Worm (Caenorhabditis elegans) whole organism, mixed stage, embryonic: ENCODE results near the gene uig-1.

ENCODE experiments used
- M03D4.4 ChIP-seq: sonication (generic microtip); optimal IDR thresholded peaks from 2 replicates; lab custom pipeline; 2017; ENCODE audit warnings: mild to moderate bottlenecking, missing genetic modification characterization, missing compliant biosample characterization
- bed-3 ChIP-seq: fragments of 200-800 bp; sonication (Bioruptor generic); optimal IDR thresholded peaks from 3 replicates; lab custom pipeline; 2018; ENCODE audit warnings: mild to moderate bottlenecking, missing genetic modification characterization, moderate library complexity, missing compliant biosample characterization
- blmp-1 ChIP-seq: fragments of 150-350 bp; optimal IDR thresholded peaks from 2 replicates; lab custom pipeline; 2014; ENCODE audit warnings: missing biosample characterization, missing genetic modification characterization
- ceh-39 ChIP-seq: fragments of 150-350 bp; optimal IDR thresholded peaks from 2 replicates; lab custom pipeline; 2014; ENCODE audit warnings: missing biosample characterization, missing genetic modification characterization
- ceh-83 ChIP-seq: fragments of 200-800 bp; sonication (Bioruptor generic); optimal IDR thresholded peaks from 2 replicates; lab custom pipeline; 2018; ENCODE audit warnings: mild to moderate bottlenecking, missing genetic modification characterization, missing compliant biosample characterization
- ces-1 ChIP-seq: fragments of 150-350 bp; optimal IDR thresholded peaks from 2 replicates; lab custom pipeline; 2014; ENCODE audit warnings: missing biosample characterization, missing genetic modification reagents, missing genetic modification characterization
- cnd-1 ChIP-seq: fragments of 200-800 bp; sonication (Bioruptor generic); optimal IDR thresholded peaks from 2 replicates; lab custom pipeline; 2018; ENCODE audit warnings: mild to moderate bottlenecking, missing genetic modification characterization, missing compliant biosample characterization
- drap-1 ChIP-seq: fragments of 200-800 bp; sonication (Bioruptor generic); optimal IDR thresholded peaks from 3 replicates; lab custom pipeline; 2018; ENCODE audit warnings: mild to moderate bottlenecking, missing genetic modification characterization, missing compliant biosample characterization
- elt-3 ChIP-seq: fragments of 150-350 bp; optimal IDR thresholded peaks from 2 replicates; lab custom pipeline; 2014; ENCODE audit warnings: missing biosample characterization, missing genetic modification characterization
- flh-1 ChIP-seq: fragments of 200-800 bp; sonication (Bioruptor generic); optimal IDR thresholded peaks from 2 replicates; lab custom pipeline; 2018; ENCODE audit warnings: mild to moderate bottlenecking, missing genetic modification characterization, moderate library complexity, missing compliant biosample characterization
- ham-2 ChIP-seq: fragments of 200-800 bp; sonication (Bioruptor generic); optimal IDR thresholded peaks from 2 replicates; lab custom pipeline; 2018; ENCODE audit warnings: mild to moderate bottlenecking, missing genetic modification characterization, missing compliant biosample characterization
- hlh-1 ChIP-seq: fragments of 150-350 bp; optimal IDR thresholded peaks from 2 replicates; lab custom pipeline; 2014; ENCODE audit warnings: missing biosample characterization, missing genetic modification reagents, missing genetic modification characterization
- lin-13 ChIP-seq: fragments of 150-350 bp; optimal IDR thresholded peaks from 2 replicates; lab custom pipeline; 2014; ENCODE audit warnings: missing biosample characterization, missing genetic modification characterization
- lin-32 ChIP-seq: fragments of 200-800 bp; sonication (Bioruptor generic); optimal IDR thresholded peaks from 2 replicates; lab custom pipeline; 2018; ENCODE audit warnings: mild to moderate bottlenecking, missing genetic modification characterization, missing compliant biosample characterization
- lsy-2 ChIP-seq: fragments of 150-350 bp; optimal IDR thresholded peaks from 2 replicates; lab custom pipeline; 2014; ENCODE audit warnings: missing biosample characterization, missing genetic modification characterization
- mab-5 ChIP-seq: fragments of 150-350 bp; optimal IDR thresholded peaks from 2 replicates; lab custom pipeline; 2014; ENCODE audit warnings: missing biosample characterization, missing genetic modification characterization
- mep-1 ChIP-seq: fragments of 150-350 bp; optimal IDR thresholded peaks from 2 replicates; lab custom pipeline; 2017; ENCODE audit warnings: missing biosample characterization, missing genetic modification reagents, missing genetic modification characterization, inconsistent platforms
- mls-2 ChIP-seq: sonication (generic microtip); optimal IDR thresholded peaks from 2 replicates; lab custom pipeline; 2016; ENCODE audit warnings: mild to moderate bottlenecking, missing genetic modification characterization, moderate library complexity, missing compliant biosample characterization
- nhr-2 ChIP-seq: fragments of 150-350 bp; optimal IDR thresholded peaks from 2 replicates; lab custom pipeline; 2014; ENCODE audit warnings: missing biosample characterization, missing genetic modification characterization
- nhr-237 ChIP-seq: fragments of 150-350 bp; optimal IDR thresholded peaks from 2 replicates; lab custom pipeline; 2014; ENCODE audit warnings: missing biosample characterization, missing genetic modification characterization
- nhr-28 ChIP-seq: fragments of 150-350 bp; optimal IDR thresholded peaks from 2 replicates; lab custom pipeline; 2014; ENCODE audit warnings: missing biosample characterization, missing genetic modification characterization
- nhr-76 ChIP-seq: sonication (generic microtip); optimal IDR thresholded peaks from 2 replicates; lab custom pipeline; 2017; ENCODE audit warnings: missing biosample characterization, missing genetic modification characterization
- pha-4 ChIP-seq: fragments of 150-350 bp; optimal IDR thresholded peaks from 2 replicates; lab custom pipeline; 2018; ENCODE audit warnings: missing biosample characterization, missing genetic modification reagents, missing genetic modification characterization
- sem-2 ChIP-seq: fragments of 200-800 bp; sonication (Bioruptor generic); optimal IDR thresholded peaks from 2 replicates; lab custom pipeline; 2018; ENCODE audit warnings: mild to moderate bottlenecking, missing genetic modification characterization, missing compliant biosample characterization
- snpc-4 ChIP-seq: fragments of 150-350 bp; optimal IDR thresholded peaks from 2 replicates; lab custom pipeline; 2014; ENCODE audit warnings: missing biosample characterization, missing genetic modification characterization
- sptf-1 ChIP-seq: sonication (generic microtip); optimal IDR thresholded peaks from 2 replicates; lab custom pipeline; 2017; ENCODE audit warnings: mild to moderate bottlenecking, missing genetic modification characterization, moderate library complexity, missing compliant biosample characterization
- tbx-8 ChIP-seq: fragments of 200-800 bp; sonication (Bioruptor generic); optimal IDR thresholded peaks from 2 replicates; lab custom pipeline; 2018; ENCODE audit warnings: mild to moderate bottlenecking, missing genetic modification characterization, moderate library complexity, missing compliant biosample characterization
- unc-120 ChIP-seq: sonication (generic microtip); optimal IDR thresholded peaks from 2 replicates; lab custom pipeline; 2017; ENCODE audit warnings: missing genetic modification characterization, missing compliant biosample characterization; ENCODE audit not compliant: poor library complexity, severe bottlenecking
- unc-39 ChIP-seq: fragments of 150-350 bp; optimal IDR thresholded peaks from 2 replicates; lab custom pipeline; 2014; ENCODE audit warnings: missing biosample characterization, missing genetic modification characterization
- unc-62 ChIP-seq: fragments of 150-350 bp; optimal IDR thresholded peaks from 2 replicates; lab custom pipeline; 2014; ENCODE audit warnings: missing biosample characterization, missing genetic modification reagents, missing genetic modification characterization
- zip-8 ChIP-seq: fragments of 150-350 bp; optimal IDR thresholded peaks from 2 replicates; lab custom pipeline; 2014; ENCODE audit warnings: missing biosample characterization, missing genetic modification characterization
- ztf-11 ChIP-seq: fragments of 150-350 bp; optimal IDR thresholded peaks from 2 replicates; lab custom pipeline; 2014; ENCODE audit warnings: missing biosample characterization, missing genetic modification characterization

Gene uig-1

ce11 chrV:13309806-13310205 lies 14.0 kb upstream of the uig-1 start:
- TF ChIP-seq tbx-8 (GFP tag; lab: Kevin White, UChicago) (no peak), mab-5 (tag; lab: Kevin White, UChicago) (no peak), hlh-1 (tag; lab: Kevin White, UChicago) (no peak), flh-1 (GFP tag; lab: Kevin White, UChicago) (no peak), nhr-2 (tag; lab: Kevin White, UChicago) (no peak), M03D4.4 (no peak), nhr-28 (tag; lab: Kevin White, UChicago) (no peak), unc-120 (tag; lab: Kevin White, UChicago) (no peak), lsy-2 (no peak), nhr-237 (tag; lab: Kevin White, UChicago) (no peak), ces-1 (no peak), unc-62 (GFP tag; lab: Kevin White, UChicago) (no peak), cnd-1 (no peak), sptf-1 (tag; lab: Kevin White, UChicago) (no peak), sem-2 (GFP tag; lab: Kevin White, UChicago) (no peak)

ce11 chrV:13308616-13309015 lies 12.8 kb upstream of the uig-1 start, which contains the start of gene C50B6.1:
TSS of gene C50B6.1 (plus strand) at chrV:13308916.
- TF ChIP-seq M03D4.4 (no peak), drap-1 (GFP tag; lab: Kevin White, UChicago) (no peak), tbx-8 (GFP tag; lab: Kevin White, UChicago) (no peak), snpc-4 (no peak), unc-39 (tag; lab: Kevin White, UChicago) (no peak), sptf-1 (tag; lab: Kevin White, UChicago) (no peak), nhr-76 (tag; lab: Kevin White, UChicago) (no peak), mep-1 (tag; lab: Kevin White, UChicago) (no peak), cnd-1 (no peak), sem-2 (GFP tag; lab: Kevin White, UChicago) (no peak), hlh-1 (tag; lab: Kevin White, UChicago) (no peak), unc-62 (GFP tag; lab: Kevin White, UChicago) (no peak), ces-1 (no peak), nhr-2 (tag; lab: Kevin White, UChicago) (no peak)

ce11 chrV:13304663-13305188 lies 8.9 kb upstream of the uig-1 start, which contains the start of gene C26E1.2:
TSS of gene C26E1.2 (plus strand) at chrV:13305138.
- TF ChIP-seq drap-1 (GFP tag; lab: Kevin White, UChicago) (no peak), zip-8 (tag; lab: Kevin White, UChicago) (no peak), ces-1 (no peak)

- TF ChIP-seq nhr-2 (tag; lab: Kevin White, UChicago) (no peak), nhr-28 (tag; lab: Kevin White, UChicago) (no peak), bed-3 (GFP tag; lab: Kevin White, UChicago) (no peak), mls-2 (no peak), lsy-2 (no peak), nhr-76 (tag; lab: Kevin White, UChicago) (no peak), elt-3 (tag; lab: Kevin White, UChicago) (no peak), flh-1 (GFP tag; lab: Kevin White, UChicago) (no peak), ztf-11 (tag; lab: Kevin White, UChicago) (no peak), ceh-83 (GFP tag; lab: Kevin White, UChicago) (no peak), unc-39 (tag; lab: Kevin White, UChicago) (no peak), pha-4 (tag; lab: Kevin White, UChicago) (no peak)
- TF ChIP-seq, all 35 proteins: peak for 0
Observed at ce11 chrV:13301443-13301842, 5.7 kb upstream of the uig-1 start, which contains the start of gene ceh-79. TSS of gene ceh-79 (plus strand) at chrV:13301833.

- TF ChIP-seq flh-1 (GFP tag; lab: Kevin White, UChicago), result no peak
- TF ChIP-seq ham-2 (GFP tag; lab: Kevin White, UChicago), result no peak
- no peak for TF ChIP-seq snpc-4
- TF ChIP-seq lin-32, result no peak
- no peak for TF ChIP-seq mls-2
- no peak for TF ChIP-seq ceh-39 (tag; lab: Kevin White, UChicago)
- TF ChIP-seq pha-4 (tag; lab: Kevin White, UChicago), result no peak
- no peak for TF ChIP-seq blmp-1 (tag; lab: Kevin White, UChicago)
- no peak for TF ChIP-seq nhr-237 (tag; lab: Kevin White, UChicago)
- TF ChIP-seq hlh-1 (tag; lab: Kevin White, UChicago), result no peak
- no peak for TF ChIP-seq lin-13 (tag; lab: Kevin White, UChicago)
- no peak for TF ChIP-seq nhr-2 (tag; lab: Kevin White, UChicago)
- no peak for TF ChIP-seq zip-8 (tag; lab: Kevin White, UChicago)
- TF ChIP-seq nhr-76 (tag; lab: Kevin White, UChicago), result no peak
Observed at ce11 chrV:13300492-13300891, 4.7 kb upstream of the uig-1 start.
